Worm (Caenorhabditis elegans): ENCODE data around the gene rgs-7.
A peak's percentile ranks its signal among the peaks of the same experiment; 100 is the strongest.

rgs-7 gene

ce11 chrX:3566856-3567255 lies 24.5 kb downstream of the rgs-7 start:
- no peak for TF ChIP-seq nhr-129 (tag; optimal IDR thresholded peaks at IDR 0.05)
- no peak for TF ChIP-seq ZK546.5 (tag; optimal IDR thresholded peaks at IDR 0.05)
- no peak for TF ChIP-seq ceh-82 (tag; optimal IDR thresholded peaks at IDR 0.05)
- no peak for TF ChIP-seq F13H6.1 (tag; optimal IDR thresholded peaks at IDR 0.05)
- no peak for TF ChIP-seq sma-9 (GFP tag; optimal IDR thresholded peaks at IDR 0.05)
- TF ChIP-seq sma-9 (tag; optimal IDR thresholded peaks at IDR 0.05) = no peak
- no peak for TF ChIP-seq nhr-6 (tag; optimal IDR thresholded peaks at IDR 0.05)
- TF ChIP-seq egl-27 (tag; optimal IDR thresholded peaks at IDR 0.05) = no peak
- no peak for TF ChIP-seq snpc-4 (tag; optimal IDR thresholded peaks at IDR 0.05)
- no peak for TF ChIP-seq nhr-77 (tag; optimal IDR thresholded peaks at IDR 0.05)
- TF ChIP-seq lin-11 (tag; optimal IDR thresholded peaks at IDR 0.05) = no peak
- TF ChIP-seq nhr-237 (tag; optimal IDR thresholded peaks at IDR 0.05) = no peak

- TF ChIP-seq unc-62 (GFP tag; optimal IDR thresholded peaks at IDR 0.05) = no peak
- TF ChIP-seq ZK546.5 (tag; optimal IDR thresholded peaks at IDR 0.05) = no peak
- TF ChIP-seq nhr-23 (tag; optimal IDR thresholded peaks at IDR 0.05) = no peak
- no peak for TF ChIP-seq nhr-25 (tag; optimal IDR thresholded peaks at IDR 0.05)
- no peak for TF ChIP-seq snpc-4 (tag; optimal IDR thresholded peaks at IDR 0.05)
- no peak for TF ChIP-seq ztf-4 (tag; optimal IDR thresholded peaks at IDR 0.05)
- TF ChIP-seq unc-39 (tag; optimal IDR thresholded peaks at IDR 0.05) = no peak
Measured at ce11 chrX:3572490-3572889, 30.1 kb downstream of the rgs-7 start, which contains the start of gene vit-3. TSS of gene vit-3 (minus strand) at chrX:3572549.

- no peak for TF ChIP-seq R02D3.7 (tag; optimal IDR thresholded peaks at IDR 0.05)
- no peak for TF ChIP-seq peb-1 (tag; optimal IDR thresholded peaks at IDR 0.05)
- no peak for TF ChIP-seq unc-39 (tag; optimal IDR thresholded peaks at IDR 0.05)
- TF ChIP-seq blmp-1 (tag; optimal IDR thresholded peaks at IDR 0.05; ENCODE audit: insufficient read depth) = no peak
- TF ChIP-seq egl-27 (tag; optimal IDR thresholded peaks at IDR 0.05) = no peak
- TF ChIP-seq sem-4 (tag; optimal IDR thresholded peaks at IDR 0.05) = no peak
- no peak for TF ChIP-seq lin-11 (tag; optimal IDR thresholded peaks at IDR 0.05)
Measured at ce11 chrX:3573482-3573881, 31.1 kb downstream of the rgs-7 start, which contains the start of gene T27A10.5. TSS of gene T27A10.5 (minus strand) at chrX:3573582.

ce11 chrX:3576239-3576638 lies 33.9 kb downstream of the rgs-7 start, which contains the start of gene ckc-1:
TSS of gene ckc-1 (plus strand) at chrX:3576606.
- TF ChIP-seq crh-2 (tag; optimal IDR thresholded peaks at IDR 0.05) (peak; percentile 55), ama-1 (optimal IDR thresholded peaks at IDR 0.05) (no peak), gmeb-1 (tag; optimal IDR thresholded peaks at IDR 0.05) (peak; percentile 37), fos-1 (tag; optimal IDR thresholded peaks at IDR 0.05) (peak; percentile 98), sma-9 (GFP tag; optimal IDR thresholded peaks at IDR 0.05) (peak; percentile 27), sma-9 (tag; optimal IDR thresholded peaks at IDR 0.05) (no peak), blmp-1 (tag; optimal IDR thresholded peaks at IDR 0.05; ENCODE audit: insufficient read depth) (no peak)

ce11 chrX:3581813-3582212 lies 39.5 kb downstream of the rgs-7 start:
- no peak for TF ChIP-seq fos-1 (tag; optimal IDR thresholded peaks at IDR 0.05)
- peak; percentile 7 for TF ChIP-seq sma-9 (GFP tag; optimal IDR thresholded peaks at IDR 0.05)
- no peak for TF ChIP-seq sma-9 (tag; optimal IDR thresholded peaks at IDR 0.05)
- TF ChIP-seq nhr-23 (tag; optimal IDR thresholded peaks at IDR 0.05) = no peak

ce11 chrX:3583436-3583835 lies 41.1 kb downstream of the rgs-7 start:
- TF ChIP-seq ama-1 (optimal IDR thresholded peaks at IDR 0.05) (no peak), sma-9 (GFP tag; optimal IDR thresholded peaks at IDR 0.05) (peak; percentile 37), sma-9 (tag; optimal IDR thresholded peaks at IDR 0.05) (no peak)

ce11 chrX:3584481-3584880 lies 42.1 kb downstream of the rgs-7 start:
- no peak for TF ChIP-seq nhr-77 (tag; optimal IDR thresholded peaks at IDR 0.05)

ce11 chrX:3585625-3586024 lies 43.3 kb downstream of the rgs-7 start, which contains the start of gene T27A10.2:
TSS of gene T27A10.2 (plus strand) at chrX:3585957.
- TF ChIP-seq fos-1 (tag; optimal IDR thresholded peaks at IDR 0.05) = no peak
- TF ChIP-seq nhr-21 (tag; optimal IDR thresholded peaks at IDR 0.05) = no peak
- TF ChIP-seq nhr-11 (tag; optimal IDR thresholded peaks at IDR 0.05) = no peak
- no peak for TF ChIP-seq mab-5 (tag; optimal IDR thresholded peaks at IDR 0.05)
- TF ChIP-seq F13H6.1 (tag; optimal IDR thresholded peaks at IDR 0.05) = no peak
- TF ChIP-seq egl-27 (tag; optimal IDR thresholded peaks at IDR 0.05) = no peak
- TF ChIP-seq sem-4 (tag; optimal IDR thresholded peaks at IDR 0.05) = no peak
- no peak for TF ChIP-seq nhr-25 (tag; optimal IDR thresholded peaks at IDR 0.05)
